Fruit fly (Drosophila melanogaster) Kc167 (cell line): ENCODE results near the gene CG33339.

Source experiments
- Myc ChIP-seq: fragments of >200 bp; optimal IDR thresholded peaks from 2 replicates; lab custom pipeline; 2017; ENCODE audit warnings: missing external identifiers
- Sin3A ChIP-seq: fragments of >200 bp; optimal IDR thresholded peaks from 2 replicates; lab custom pipeline; 2018; ENCODE audit warnings: missing external identifiers
- h ChIP-seq: fragments of >200 bp; optimal IDR thresholded peaks from 3 replicates; lab custom pipeline; 2018; ENCODE audit warnings: missing external identifiers
- insv ChIP-seq: fragments of >200 bp; optimal IDR thresholded peaks from 3 replicates; lab custom pipeline; 2018; ENCODE audit warnings: missing external identifiers
- psq ChIP-seq: fragments of >200 bp; optimal IDR thresholded peaks from 2 replicates; lab custom pipeline; 2017; ENCODE audit warnings: missing external identifiers
- ttk ChIP-seq: sonication (Bioruptor generic); optimal IDR thresholded peaks from 2 replicates; lab custom pipeline; 2017; ENCODE audit warnings: missing external identifiers

DNA sequence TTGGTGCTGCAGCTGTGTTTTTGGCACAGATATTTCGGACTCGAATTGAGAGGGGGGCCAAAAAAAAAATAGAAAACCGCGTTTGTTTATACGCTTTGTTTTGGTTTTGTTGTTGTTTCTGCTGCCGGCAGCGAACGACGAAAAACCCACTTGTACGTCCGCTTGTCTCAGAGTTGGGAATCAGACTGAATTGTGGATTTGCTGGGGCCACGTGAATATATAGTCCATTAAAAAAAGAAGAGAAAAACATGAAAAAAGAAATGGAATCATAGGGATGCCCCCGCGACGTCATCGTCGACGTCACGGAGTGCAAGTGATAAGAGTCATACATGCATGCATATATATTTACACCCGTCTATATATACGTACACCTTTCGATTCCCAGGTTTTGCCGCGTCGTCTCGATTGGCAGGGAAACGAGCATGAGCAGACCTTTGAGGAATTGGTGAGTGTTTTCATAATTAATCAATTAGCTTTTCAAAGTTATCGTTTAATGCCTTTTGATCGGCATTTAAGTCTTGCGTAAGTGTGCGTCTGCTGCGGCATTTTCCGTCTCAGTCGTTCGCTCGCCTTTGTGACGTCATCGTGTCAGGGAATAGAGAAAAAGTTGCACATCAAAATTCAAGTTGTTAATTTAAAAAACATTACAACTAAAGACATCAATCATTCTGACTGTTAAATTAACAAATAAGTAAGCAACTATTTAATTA lies 41.9 kb upstream of the CG33339 start:
- TF ChIP-seq ttk (lab: Kevin White, UChicago) (no peak), psq (no peak), insv (lab: Kevin White, UChicago) (no peak), Sin3A (lab: Kevin White, UChicago) (no peak), Myc (lab: Kevin White, UChicago) (no peak), h (lab: Kevin White, UChicago) (no peak)
